Fruit fly (Drosophila melanogaster): ENCODE results near the gene nAChRbeta2.
A peak's percentile ranks its signal among the peaks of the same experiment; 100 is the strongest.

nAChRbeta2 gene

dm6 chr3R:24544388-24544787, 29.5 kb upstream of the nAChRbeta2 start, which contains the start of gene Esyt2:
Gene Esyt2 (plus strand): TSS chr3R:24544719.
- TF ChIP-seq CG8290 (GFP tag; optimal IDR thresholded peaks at IDR 0.05), result no peak
- peak in 1 of 2 experiments; percentile 51 for TF ChIP-seq CG8290 (tag; optimal IDR thresholded peaks at IDR 0.05)
- no peak for TF ChIP-seq CG8478 (optimal IDR thresholded peaks at IDR 0.05)
- peak; percentile 72 for TF ChIP-seq gem (tag; optimal IDR thresholded peaks at IDR 0.05)
- peak; percentile 20; the same call in 1 of the 2 replicates for TF ChIP-seq bbx (GFP tag; IDR thresholded peaks at IDR 0.05; ENCODE audit: partially characterized antibody)
- peak; percentile 0 for TF ChIP-seq CoRest (tag; optimal IDR thresholded peaks at IDR 0.05)
- peak; percentile 4 for TF ChIP-seq Asciz (GFP tag; optimal IDR thresholded peaks at IDR 0.05)
- TF ChIP-seq ATbp (GFP tag; optimal IDR thresholded peaks at IDR 0.05), result peak; percentile 13
- TF ChIP-seq tgo (GFP tag; IDR thresholded peaks at IDR 0.05), result peak; percentile 58; the same call in 2 of the 3 replicates
- TF ChIP-seq wdn (GFP tag; IDR thresholded peaks at IDR 0.05), result peak; percentile 37; the same call in 1 of the 2 replicates
- peak; percentile 8 for TF ChIP-seq PHDP (tag; optimal IDR thresholded peaks at IDR 0.05)
- TF ChIP-seq CG12942 (GFP tag; optimal IDR thresholded peaks at IDR 0.05), result peak; percentile 11
- peak; percentile 56 for TF ChIP-seq CG17359 (tag; optimal IDR thresholded peaks at IDR 0.05)
- TF ChIP-seq toy (GFP tag; IDR thresholded peaks at IDR 0.05), result 0 out of 2 replicates have a peak, but pooled peaks have one; percentile 35
- no peak for TF ChIP-seq dimm (GFP tag; IDR thresholded peaks at IDR 0.05)
- TF ChIP-seq CG7556 (GFP tag; optimal IDR thresholded peaks at IDR 0.05), result peak; percentile 30
- TF ChIP-seq psq (GFP tag; optimal IDR thresholded peaks at IDR 0.05), result no peak
- peak; percentile 55 for TF ChIP-seq unpg (GFP tag; optimal IDR thresholded peaks at IDR 0.05)
- TF ChIP-seq ranshi (GFP tag; IDR thresholded peaks at IDR 0.05), result peak; percentile 48; the same call in 1 of the 2 replicates
- peak; percentile 66 for TF ChIP-seq Dek (tag; optimal IDR thresholded peaks at IDR 0.05)
- TF ChIP-seq CG18619 (GFP tag; optimal IDR thresholded peaks at IDR 0.05), result peak; percentile 45
- TF ChIP-seq cato (GFP tag; optimal IDR thresholded peaks at IDR 0.05; ENCODE audit: borderline replicate concordance), result no peak
- TF ChIP-seq ase (GFP tag; IDR thresholded peaks at IDR 0.05), result peak; percentile 37; the same call in 1 of the 3 replicates
- TF ChIP-seq Nf-YA (GFP tag; IDR thresholded peaks at IDR 0.05), result no peak
- peak; percentile 61 for TF ChIP-seq NFAT (GFP tag; IDR thresholded peaks at IDR 0.05)
- no peak for TF ChIP-seq CG12104 (GFP tag; optimal IDR thresholded peaks at IDR 0.05)
- TF ChIP-seq caup (GFP tag; optimal IDR thresholded peaks at IDR 0.05; ENCODE audit: severe bottlenecking), result peak; percentile 16
- TF ChIP-seq Trl (optimal IDR thresholded peaks at IDR 0.05), result peak; percentile 38 to 42
- no peak for TF ChIP-seq Trl (GFP tag; optimal IDR thresholded peaks at IDR 0.05)
- peak; percentile 14; the same call in 1 of the 2 replicates for TF ChIP-seq CG3847 (GFP tag; IDR thresholded peaks at IDR 0.05)
- peak; percentile 5 for TF ChIP-seq Jarid2 (GFP tag; optimal IDR thresholded peaks at IDR 0.05)
- peak; percentile 47 for TF ChIP-seq Ptx1 (GFP tag; IDR thresholded peaks at IDR 0.05)
- TF ChIP-seq Med (GFP tag), result peak; percentile 79
- TF ChIP-seq ab (GFP tag; optimal IDR thresholded peaks at IDR 0.05), result no peak
- TF ChIP-seq grau (tag; optimal IDR thresholded peaks at IDR 0.05), result peak; percentile 47
- peak; percentile 93 for TF ChIP-seq scrt (GFP tag; optimal IDR thresholded peaks at IDR 0.05)
- 0 out of 3 replicates have a peak, but pooled peaks have one; percentile 30 for TF ChIP-seq Optix (GFP tag; IDR thresholded peaks at IDR 0.05)
- TF ChIP-seq yki (optimal IDR thresholded peaks at IDR 0.05), result no peak
- peak; percentile 35 for TF ChIP-seq az2 (GFP tag; optimal IDR thresholded peaks at IDR 0.05)
- TF ChIP-seq CG9876 (GFP tag; optimal IDR thresholded peaks at IDR 0.05), result no peak
- TF ChIP-seq Hmr (GFP tag; optimal IDR thresholded peaks at IDR 0.05), result peak; percentile 83
- TF ChIP-seq CG15011 (GFP tag; optimal IDR thresholded peaks at IDR 0.05), result peak; percentile 17
- TF ChIP-seq MBD-R2 (GFP tag; IDR thresholded peaks at IDR 0.05), result peak; percentile 48; the same call in 1 of the 2 replicates
- peak; percentile 64 for TF ChIP-seq CG2678 (tag; optimal IDR thresholded peaks at IDR 0.05)
- TF ChIP-seq H15 (GFP tag; IDR thresholded peaks at IDR 0.05), result 0 out of 3 replicates have a peak, but pooled peaks have one; percentile 47
- TF ChIP-seq CG4617 (GFP tag; optimal IDR thresholded peaks at IDR 0.05; ENCODE audit: borderline replicate concordance), result no peak
- no peak for TF ChIP-seq Side (GFP tag; optimal IDR thresholded peaks at IDR 0.05)
- no peak for TF ChIP-seq ems (GFP tag; optimal IDR thresholded peaks at IDR 0.05)
- no peak for TF ChIP-seq Bteb2 (GFP tag; optimal IDR thresholded peaks at IDR 0.05)
- no peak for TF ChIP-seq CG31388 (GFP tag; optimal IDR thresholded peaks at IDR 0.05)
- peak; percentile 37 for TF ChIP-seq CG12769 (tag; optimal IDR thresholded peaks at IDR 0.05)
- TF ChIP-seq ci (GFP tag; IDR thresholded peaks at IDR 0.05), result peak; percentile 52; the same call in 2 of the 3 replicates
